Fruit fly (Drosophila melanogaster): ENCODE results near the gene wol.

wol gene

dm6 chr2L:8326414-8327271 is 23.9 kb upstream of the wol start (continued):
- TF ChIP-seq CG17359 (tag; optimal IDR thresholded peaks at IDR 0.05): peak; percentile 39
- TF ChIP-seq CG18262 (tag; optimal IDR thresholded peaks at IDR 0.05): peak; percentile 22
- TF ChIP-seq Med (GFP tag): peak; percentile 48
- TF ChIP-seq tap (tag; optimal IDR thresholded peaks at IDR 0.05): peak; percentile 1
- TF ChIP-seq HLH54F (GFP tag; optimal IDR thresholded peaks at IDR 0.05): no peak
- peak in 1 of 2 experiments; percentile 39 for TF ChIP-seq Pdp1 (GFP tag; optimal IDR thresholded peaks at IDR 0.05)
- peak; percentile 31 for TF ChIP-seq unpg (GFP tag; optimal IDR thresholded peaks at IDR 0.05)

- TF ChIP-seq CG14441 (GFP tag; IDR thresholded peaks at IDR 0.05) (0 out of 2 replicates have a peak, but pooled peaks have one; percentile 29), CG8089 (GFP tag; optimal IDR thresholded peaks at IDR 0.05) (no peak), ken (GFP tag; IDR thresholded peaks at IDR 0.05) (no peak), ci (GFP tag; IDR thresholded peaks at IDR 0.05) (0 out of 3 replicates have a peak, but pooled peaks have one; percentile 52), Trl (optimal IDR thresholded peaks at IDR 0.05) (peak in 1 of 2 experiments; percentile 9), Trl (GFP tag; optimal IDR thresholded peaks at IDR 0.05) (no peak), CG7372 (GFP tag; IDR thresholded peaks at IDR 0.05) (0 out of 2 replicates have a peak, but pooled peaks have one; percentile 40), zen2 (GFP tag; IDR thresholded peaks at IDR 0.05; ENCODE audit: partially characterized antibody) (no peak), CG4282 (GFP tag; optimal IDR thresholded peaks at IDR 0.05) (no peak), toy (GFP tag; IDR thresholded peaks at IDR 0.05) (no peak), CG10147 (GFP tag; optimal IDR thresholded peaks at IDR 0.05) (no peak), ap (GFP tag; IDR thresholded peaks at IDR 0.05) (no peak; the same call in 1 of the 2 replicates), chif (GFP tag; optimal IDR thresholded peaks at IDR 0.05) (no peak), Lpt (GFP tag; optimal IDR thresholded peaks at IDR 0.05) (no peak), dpn (GFP tag; optimal IDR thresholded peaks at IDR 0.05) (no peak), Poxn (GFP tag; IDR thresholded peaks at IDR 0.05) (no peak), ewg (GFP tag; optimal IDR thresholded peaks at IDR 0.05) (peak; percentile 5), ato (GFP tag; IDR thresholded peaks at IDR 0.05; ENCODE audit: partially characterized antibody) (no peak), Rfx (GFP tag; IDR thresholded peaks at IDR 0.05) (0 out of 2 replicates have a peak, but pooled peaks have one; percentile 19), E2f1 (GFP tag; IDR thresholded peaks at IDR 0.05) (0 out of 2 replicates have a peak, but pooled peaks have one; percentile 19), CG10462 (GFP tag; optimal IDR thresholded peaks at IDR 0.05) (no peak), Lhr (GFP tag; optimal IDR thresholded peaks at IDR 0.05) (no peak), D19B (GFP tag; optimal IDR thresholded peaks at IDR 0.05) (no peak), chinmo (GFP tag; IDR thresholded peaks at IDR 0.05; ENCODE audit: partially characterized antibody) (peak; percentile 77; the same call in 1 of the 4 replicates), fd102C (GFP tag; optimal IDR thresholded peaks at IDR 0.05) (no peak), CG18599 (GFP tag; optimal IDR thresholded peaks at IDR 0.05) (peak; percentile 7), B-H1 (GFP tag; IDR thresholded peaks at IDR 0.05) (no peak), CG1024 (GFP tag; IDR thresholded peaks at IDR 0.05) (0 out of 2 replicates have a peak, but pooled peaks have one; percentile 21), z (GFP tag; IDR thresholded peaks at IDR 0.05) (peak; percentile 76), zfh2 (GFP tag; optimal IDR thresholded peaks at IDR 0.05) (no peak), crc (GFP tag; optimal IDR thresholded peaks at IDR 0.05) (no peak), CG6854 (GFP tag; optimal IDR thresholded peaks at IDR 0.05) (no peak), CG2199 (GFP tag; IDR thresholded peaks at IDR 0.05) (no peak), ranshi (GFP tag; IDR thresholded peaks at IDR 0.05) (0 out of 2 replicates have a peak, but pooled peaks have one; percentile 5), Deaf1 (tag; optimal IDR thresholded peaks at IDR 0.05) (peak; percentile 91), slbo (GFP tag; IDR thresholded peaks at IDR 0.05) (0 out of 2 replicates have a peak, but pooled peaks have one; percentile 24), CG10267 (tag; optimal IDR thresholded peaks at IDR 0.05) (no peak), CG16815 (GFP tag; optimal IDR thresholded peaks at IDR 0.05) (no peak), CG32767 (GFP tag; IDR thresholded peaks at IDR 0.05) (0 out of 2 replicates have a peak, but pooled peaks have one; percentile 11), Lim3 (GFP tag; IDR thresholded peaks at IDR 0.05) (no peak), cg (GFP tag; optimal IDR thresholded peaks at IDR 0.05) (peak; percentile 45)
These were observed 22.4 kb upstream of the wol start, which contains the start of gene CG7781 for dm6 chr2L:8325150-8325549. Gene CG7781, minus strand, starts transcription at chr2L:8325409.
